Worm (Caenorhabditis elegans): ENCODE measurements around the gene Y32F6A.5.

Gene Y32F6A.5

DNA sequence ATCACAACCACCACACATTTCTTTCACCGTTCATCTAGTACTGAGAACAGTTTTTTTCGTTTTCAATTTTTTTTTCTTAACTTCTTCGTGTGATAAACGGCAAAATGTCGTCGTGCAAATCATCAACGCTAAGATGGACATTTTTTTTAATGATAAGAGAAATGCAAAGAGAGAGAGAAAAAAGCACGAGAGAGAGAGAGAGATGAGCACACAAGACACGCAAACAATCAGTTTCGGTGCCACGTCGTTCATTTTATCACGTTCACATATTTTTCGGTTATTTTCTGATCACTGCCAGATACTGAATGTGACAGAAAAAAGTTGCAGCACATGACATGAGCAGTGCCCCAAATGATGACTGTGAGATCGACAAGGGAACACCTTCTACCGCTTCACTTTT, 14.8 kb upstream of the Y32F6A.5 start, which contains the start of gene egl-9 (continued):
- TF ChIP-seq hlh-30 (tag; optimal IDR thresholded peaks at IDR 0.05; ENCODE audit: insufficient read depth), result peak; percentile 85
- TF ChIP-seq mxl-3 (GFP tag; optimal IDR thresholded peaks at IDR 0.05), result peak; percentile 2
- TF ChIP-seq Y75B8A.6 (GFP tag; IDR thresholded peaks at IDR 0.05), result 0 out of 2 replicates have a peak, but pooled peaks have one; percentile 16
- TF ChIP-seq unc-62 (GFP tag; optimal IDR thresholded peaks at IDR 0.05 in 1 of 2), result peak in 1 of 2 experiments; percentile 24
- TF ChIP-seq unc-62 (tag; optimal IDR thresholded peaks at IDR 0.05), result no peak
- TF ChIP-seq zag-1 (tag; optimal IDR thresholded peaks at IDR 0.05), result no peak
- peak; percentile 7 for TF ChIP-seq nhr-102 (tag; optimal IDR thresholded peaks at IDR 0.05)
- TF ChIP-seq nhr-48 (tag; optimal IDR thresholded peaks at IDR 0.05), result peak; percentile 53
- no peak for TF ChIP-seq lir-3 (tag; optimal IDR thresholded peaks at IDR 0.05)
- TF ChIP-seq pqm-1 (tag; optimal IDR thresholded peaks at IDR 0.05), result peak; percentile 19
- TF ChIP-seq nhr-77 (tag; optimal IDR thresholded peaks at IDR 0.05), result peak; percentile 82
- 0 out of 2 replicates have a peak, but pooled peaks have one; percentile 15 for TF ChIP-seq lin-1 (GFP tag; IDR thresholded peaks at IDR 0.05)
- no peak for TF ChIP-seq lin-15B (tag; optimal IDR thresholded peaks at IDR 0.05)
- TF ChIP-seq zfp-3 (GFP tag; conservative IDR thresholded peaks at IDR 0.05), result peak; percentile 56
- peak; percentile 51; the same call in 1 of the 2 replicates for TF ChIP-seq T26A8.4 (GFP tag; IDR thresholded peaks at IDR 0.05)

DNA sequence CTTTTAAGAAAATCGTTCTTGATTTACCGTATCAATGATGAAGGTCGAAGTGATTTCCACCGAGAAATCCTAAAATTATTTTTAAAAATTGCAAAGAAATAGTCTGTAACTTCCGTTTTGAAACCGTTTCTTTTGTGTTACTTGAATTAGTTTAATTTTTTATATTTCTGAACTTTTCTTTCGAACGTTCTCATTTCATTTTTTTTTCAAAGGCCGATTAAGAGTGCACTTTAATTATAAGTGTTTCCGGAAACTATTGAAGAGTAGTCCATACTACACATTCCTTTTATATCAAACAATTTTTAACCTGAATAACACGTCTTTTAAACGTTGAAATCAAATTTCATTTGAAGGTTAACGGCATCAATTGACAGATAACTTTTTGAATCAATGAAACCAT, 14.3 kb upstream of the Y32F6A.5 start:
- TF ChIP-seq aha-1 (tag) (peak; percentile 13), nhr-42 (GFP tag; IDR thresholded peaks at IDR 0.05) (no peak), unc-62 (GFP tag; optimal IDR thresholded peaks at IDR 0.05 in 1 of 2) (peak in 1 of 2 experiments; percentile 90), unc-62 (tag; optimal IDR thresholded peaks at IDR 0.05) (no peak)

DNA sequence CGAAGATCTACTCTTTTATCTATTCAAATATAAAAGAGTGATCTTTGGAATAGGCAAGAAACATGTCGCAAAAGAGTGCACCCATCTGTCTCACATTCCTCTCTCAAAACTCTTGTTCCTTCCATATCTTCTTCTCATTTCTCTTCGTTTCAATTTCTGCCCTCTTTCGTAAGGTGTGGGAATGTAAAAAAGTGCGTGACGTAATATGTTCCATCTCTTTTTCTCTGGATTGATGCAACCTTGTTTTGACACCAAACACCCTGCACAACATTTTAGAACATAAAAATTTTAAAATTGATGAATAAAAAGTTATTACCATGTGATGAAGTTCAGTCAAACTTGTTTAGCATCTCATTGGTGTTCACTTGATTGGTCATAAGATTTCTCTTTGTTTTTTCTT, 13.7 kb upstream of the Y32F6A.5 start:
- TF ChIP-seq hlh-30 (tag; optimal IDR thresholded peaks at IDR 0.05; ENCODE audit: insufficient read depth), result peak; percentile 71
- peak; percentile 58 for TF ChIP-seq ama-1 (optimal IDR thresholded peaks at IDR 0.05)
- no peak for TF ChIP-seq daf-16 (GFP tag; optimal IDR thresholded peaks at IDR 0.05)
- peak; percentile 15 for TF ChIP-seq daf-16 (tag; optimal IDR thresholded peaks at IDR 0.05)
- TF ChIP-seq mes-2 (tag; optimal IDR thresholded peaks at IDR 0.05; ENCODE audit: poor library complexity, severe bottlenecking), result peak; percentile 2
- TF ChIP-seq vab-7 (GFP tag; IDR thresholded peaks at IDR 0.05), result no peak

DNA sequence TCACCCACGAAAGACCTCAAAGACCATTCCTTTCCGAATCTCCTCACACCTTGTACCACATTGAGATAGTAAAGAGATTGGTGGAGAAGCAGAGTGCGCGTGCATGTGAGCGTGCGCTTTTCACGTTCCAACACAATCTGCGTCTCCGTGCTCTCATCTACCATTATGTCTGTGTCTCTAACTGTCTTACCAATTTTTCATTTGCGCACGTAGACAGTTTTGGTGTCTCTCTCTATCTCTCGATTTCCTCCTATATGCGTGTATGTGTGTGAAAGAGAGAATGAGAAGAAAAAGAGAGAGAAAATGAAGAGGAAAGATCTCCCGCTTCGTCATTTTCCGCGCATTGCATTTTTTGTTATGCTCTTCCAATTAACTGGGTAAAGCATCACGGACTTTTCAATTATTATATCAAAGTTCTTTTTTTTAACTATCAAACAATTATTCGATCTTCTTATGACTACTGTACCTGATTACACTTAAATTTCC, 13.2 kb upstream of the Y32F6A.5 start:
- TF ChIP-seq cey-2 (tag; optimal IDR thresholded peaks at IDR 0.05; ENCODE audit: borderline replicate concordance, insufficient read depth) (peak; percentile 89), daf-19 (GFP tag; conservative IDR thresholded peaks at IDR 0.05) (no peak), mes-2 (tag; optimal IDR thresholded peaks at IDR 0.05; ENCODE audit: poor library complexity, severe bottlenecking) (peak; percentile 81), ces-1 (GFP tag; optimal IDR thresholded peaks at IDR 0.05) (peak; percentile 37), attf-4 (tag; optimal IDR thresholded peaks at IDR 0.05) (no peak), madf-9 (GFP tag; conservative IDR thresholded peaks at IDR 0.05) (0 out of 2 replicates have a peak, but pooled peaks have one; percentile 13), Y75B8A.6 (GFP tag; IDR thresholded peaks at IDR 0.05) (0 out of 2 replicates have a peak, but pooled peaks have one; percentile 68), sdz-12 (GFP tag; optimal IDR thresholded peaks at IDR 0.05) (no peak), ctbp-1 (GFP tag; IDR thresholded peaks at IDR 0.05) (peak; percentile 94), zag-1 (tag; optimal IDR thresholded peaks at IDR 0.05) (no peak), F10B5.3 (tag; optimal IDR thresholded peaks at IDR 0.05) (no peak), unc-62 (GFP tag; optimal IDR thresholded peaks at IDR 0.05 in 1 of 2) (peak in 1 of 2 experiments; percentile 99), unc-62 (tag; optimal IDR thresholded peaks at IDR 0.05) (no peak), T20F7.1 (GFP tag; optimal IDR thresholded peaks at IDR 0.05) (peak; percentile 54), tag-97 (GFP tag; IDR thresholded peaks at IDR 0.05) (no peak), nhr-48 (tag; optimal IDR thresholded peaks at IDR 0.05) (peak; percentile 93), zip-11 (GFP tag; IDR thresholded peaks at IDR 0.05) (no peak), nhr-6 (tag; optimal IDR thresholded peaks at IDR 0.05) (peak; percentile 96), nhr-77 (tag; optimal IDR thresholded peaks at IDR 0.05) (peak; percentile 89), nhr-28 (tag; optimal IDR thresholded peaks at IDR 0.05) (peak; percentile 96), egl-27 (tag; optimal IDR thresholded peaks at IDR 0.05) (peak; percentile 14), mdl-1 (tag; optimal IDR thresholded peaks at IDR 0.05) (peak; percentile 100), pqm-1 (tag; optimal IDR thresholded peaks at IDR 0.05) (peak; percentile 6), ama-1 (optimal IDR thresholded peaks at IDR 0.05) (peak; percentile 68), ceh-28 (tag; optimal IDR thresholded peaks at IDR 0.05) (peak; percentile 46), mep-1 (tag; optimal IDR thresholded peaks at IDR 0.05) (peak; percentile 96), set-16 (GFP tag; IDR thresholded peaks at IDR 0.05) (no peak), T26A8.4 (GFP tag; IDR thresholded peaks at IDR 0.05) (peak; percentile 84), skn-1 (tag; optimal IDR thresholded peaks at IDR 0.05) (peak; percentile 59), ZK546.5 (tag; optimal IDR thresholded peaks at IDR 0.05) (peak in 1 of 2 experiments; percentile 41), F37D6.2 (tag; optimal IDR thresholded peaks at IDR 0.05) (peak; percentile 79), dve-1 (tag; optimal IDR thresholded peaks at IDR 0.05; ENCODE audit: insufficient read depth) (peak; percentile 97)
